Worm (Caenorhabditis elegans) whole organism, L2 larva: ENCODE data around the gene chil-1.

Experiments used
- C34F6.9 ChIP-seq: fragments of 150-350 bp; optimal IDR thresholded peaks from 2 replicates; lab custom pipeline; 2014; ENCODE audit warnings: missing biosample characterization, missing genetic modification characterization
- F13H6.1 ChIP-seq: sonication (generic microtip); optimal IDR thresholded peaks from 2 replicates; lab custom pipeline; 2016; ENCODE audit warnings: missing genetic modification characterization, missing compliant biosample characterization
- Y55F3AM.14 ChIP-seq: fragments of 200-800 bp; sonication (Bioruptor generic); optimal IDR thresholded peaks from 2 replicates; lab custom pipeline; 2018; ENCODE audit warnings: mild to moderate bottlenecking, missing genetic modification characterization, missing compliant biosample characterization
- ZK546.5 ChIP-seq: sonication (generic microtip); optimal IDR thresholded peaks from 2 replicates; lab custom pipeline; 2017; ENCODE audit warnings: missing biosample characterization, missing genetic modification characterization
- aly-2 ChIP-seq: fragments of 150-350 bp; optimal IDR thresholded peaks from 2 replicates; lab custom pipeline; 2014; ENCODE audit warnings: missing biosample characterization, missing genetic modification characterization
- blmp-1 ChIP-seq: sonication (generic microtip); optimal IDR thresholded peaks from 2 replicates; lab custom pipeline; 2017; ENCODE audit warnings: missing genetic modification characterization, mild to moderate bottlenecking, missing compliant biosample characterization, antibody characterized with exemption, moderate library complexity; ENCODE audit not compliant: insufficient read depth
- crh-2 ChIP-seq: sonication (generic microtip); optimal IDR thresholded peaks from 2 replicates; lab custom pipeline; 2017; ENCODE audit warnings: missing biosample characterization, missing genetic modification characterization
- dmd-4 ChIP-seq: sonication (generic microtip); optimal IDR thresholded peaks from 2 replicates; lab custom pipeline; 2017; ENCODE audit warnings: missing biosample characterization, missing genetic modification characterization
- egl-27 ChIP-seq: sonication (generic microtip); optimal IDR thresholded peaks from 3 replicates; lab custom pipeline; 2017; ENCODE audit warnings: missing biosample characterization, missing genetic modification reagents, missing genetic modification characterization
- elt-1 ChIP-seq: fragments of 150-350 bp; optimal IDR thresholded peaks from 2 replicates; lab custom pipeline; 2014; ENCODE audit warnings: missing biosample characterization, missing genetic modification characterization
- elt-3 ChIP-seq: sonication (generic microtip); optimal IDR thresholded peaks from 2 replicates; lab custom pipeline; 2017; ENCODE audit warnings: missing biosample characterization, missing genetic modification characterization
- fos-1 ChIP-seq: fragments of 150-350 bp; optimal IDR thresholded peaks from 2 replicates; lab custom pipeline; 2014; ENCODE audit warnings: missing biosample characterization, missing genetic modification characterization
- lin-11 ChIP-seq: fragments of 150-350 bp; sonication (generic microtip); optimal IDR thresholded peaks from 2 replicates; lab custom pipeline; 2014; ENCODE audit warnings: missing biosample characterization, missing genetic modification characterization, inconsistent platforms, mixed read lengths
- lsy-2 ChIP-seq, 2 experiments: fragments of 150-350 bp in 1 of 2; sonication (generic microtip) in 1 of 2; optimal IDR thresholded peaks; 2 replicates each; lab custom pipeline; 2014 to 2017; ENCODE audit warnings: missing biosample characterization in 2 of 2, missing genetic modification characterization in 2 of 2
- mab-5 ChIP-seq: fragments of 150-350 bp; optimal IDR thresholded peaks from 2 replicates; lab custom pipeline; 2014; ENCODE audit warnings: missing biosample characterization, missing genetic modification characterization
- nhr-11 ChIP-seq: fragments of 150-350 bp; optimal IDR thresholded peaks from 2 replicates; lab custom pipeline; 2014; ENCODE audit warnings: missing biosample characterization, missing genetic modification characterization
- nhr-12 ChIP-seq: fragments of 150-350 bp; optimal IDR thresholded peaks from 2 replicates; lab custom pipeline; 2014; ENCODE audit warnings: missing biosample characterization, missing genetic modification characterization
- nhr-129 ChIP-seq: fragments of 150-350 bp; optimal IDR thresholded peaks from 2 replicates; lab custom pipeline; 2014; ENCODE audit warnings: missing biosample characterization, missing genetic modification characterization
- nhr-23 ChIP-seq: fragments of 150-350 bp; optimal IDR thresholded peaks from 2 replicates; lab custom pipeline; 2014; ENCODE audit warnings: missing biosample characterization, missing genetic modification reagents, missing genetic modification characterization
- nhr-6 ChIP-seq: fragments of 150-350 bp; optimal IDR thresholded peaks from 2 replicates; lab custom pipeline; 2014; ENCODE audit warnings: missing biosample characterization, missing genetic modification characterization
- peb-1 ChIP-seq: fragments of 150-350 bp; optimal IDR thresholded peaks from 2 replicates; lab custom pipeline; 2014; ENCODE audit warnings: missing biosample characterization, missing genetic modification characterization
- sem-4 ChIP-seq: fragments of 150-350 bp; optimal IDR thresholded peaks from 2 replicates; lab custom pipeline; 2014; ENCODE audit warnings: missing biosample characterization, missing genetic modification reagents, missing genetic modification characterization
- sma-9 ChIP-seq, 2 experiments: fragments of 150-350 bp in 1 of 2; sonication (generic microtip) in 1 of 2; optimal IDR thresholded peaks; 2 replicates each; lab custom pipeline; 2014 to 2016; ENCODE audit warnings: missing genetic modification characterization in 2 of 2, mild to moderate bottlenecking in 1 of 2, missing biosample characterization in 1 of 2, missing compliant biosample characterization in 1 of 2, missing genetic modification reagents in 1 of 2, moderate library complexity in 1 of 2
- snpc-4 ChIP-seq: fragments of 150-350 bp; optimal IDR thresholded peaks from 2 replicates; lab custom pipeline; 2014; ENCODE audit warnings: missing biosample characterization, missing genetic modification characterization
- unc-55 ChIP-seq: fragments of 150-350 bp; sonication (generic microtip); optimal IDR thresholded peaks from 3 replicates; lab custom pipeline; 2014; ENCODE audit warnings: missing biosample characterization, missing genetic modification reagents, missing genetic modification characterization
- unc-62 ChIP-seq: fragments of 150-350 bp; optimal IDR thresholded peaks from 2 replicates; lab custom pipeline; 2014; ENCODE audit warnings: missing biosample characterization, missing genetic modification reagents, missing genetic modification characterization
- zag-1 ChIP-seq: fragments of 150-350 bp; optimal IDR thresholded peaks from 2 replicates; lab custom pipeline; 2014; ENCODE audit warnings: missing biosample characterization, missing genetic modification characterization
- ztf-1 ChIP-seq: fragments of 200-800 bp; sonication (Bioruptor generic); conservative IDR thresholded peaks from 2 replicates; pipeline ENCODE4 v1.3.6; 2022; ENCODE audit warnings: missing genetic modification characterization, missing compliant biosample characterization
- ztf-11 ChIP-seq: sonication (generic microtip); optimal IDR thresholded peaks from 2 replicates; lab custom pipeline; 2017; ENCODE audit warnings: missing biosample characterization, missing genetic modification characterization

The chil-1 gene

ce11 chrII:9833855-9834254, 32.4 kb downstream of the chil-1 start, which contains the start of gene ZK938.3:
Gene ZK938.3 (minus strand): TSS chrII:9833955.
- TF ChIP-seq C34F6.9 (tag; lab: Kevin White, UChicago) (no peak), zag-1 (tag; lab: Kevin White, UChicago) (no peak), lin-11 (no peak), ztf-1 (GFP tag; lab: Robert Waterston, UW) (no peak)
- TF ChIP-seq, all 48 proteins: peak for 0

ce11 chrII:9831033-9831432, 35.2 kb downstream of the chil-1 start, which contains the start of gene ZK938.12:
Gene ZK938.12 (plus strand): TSS chrII:9831333.
- TF ChIP-seq F13H6.1: no peak
- no peak for TF ChIP-seq dmd-4 (tag; lab: Kevin White, UChicago)
- no peak for TF ChIP-seq aly-2 (tag; lab: Kevin White, UChicago)

ce11 chrII:9829108-9829507, 37.2 kb downstream of the chil-1 start, which contains the start of gene ZK938.1:
Gene ZK938.1 (plus strand): TSS chrII:9829408.
- TF ChIP-seq lsy-2 (tag; optimal IDR thresholded peaks at IDR 0.05; lab: Kevin White, UChicago) (no peak), fos-1 (no peak), ztf-11 (tag; lab: Kevin White, UChicago) (no peak)
- TF ChIP-seq, all 48 proteins: peak for 0

ce11 chrII:9828502-9828901, 37.8 kb downstream of the chil-1 start:
- TF ChIP-seq fos-1: no peak
- no peak for TF ChIP-seq nhr-11 (tag; lab: Kevin White, UChicago)
- no peak for TF ChIP-seq sma-9 (GFP tag; optimal IDR thresholded peaks at IDR 0.05; lab: Kevin White, UChicago)
- no peak for TF ChIP-seq sma-9 (tag; optimal IDR thresholded peaks at IDR 0.05; lab: Kevin White, UChicago)
- no peak for TF ChIP-seq egl-27 (tag; lab: Kevin White, UChicago)
- no peak for TF ChIP-seq elt-1 (tag; lab: Kevin White, UChicago)
- TF ChIP-seq lin-11: no peak
- TF ChIP-seq nhr-12 (tag; lab: Kevin White, UChicago): no peak
- TF ChIP-seq lsy-2 (tag; optimal IDR thresholded peaks at IDR 0.05; lab: Kevin White, UChicago): no peak
- no peak for TF ChIP-seq nhr-6
- TF ChIP-seq Y55F3AM.14 (GFP tag; lab: Kevin White, UChicago): no peak
- no peak for TF ChIP-seq elt-3 (tag; lab: Kevin White, UChicago)
- no peak for TF ChIP-seq blmp-1 (tag; lab: Kevin White, UChicago)
- no peak for TF ChIP-seq unc-55 (GFP tag; lab: Kevin White, UChicago)
- no peak for TF ChIP-seq nhr-129 (tag; lab: Kevin White, UChicago)
- TF ChIP-seq ZK546.5 (tag; lab: Kevin White, UChicago): no peak
- no peak for TF ChIP-seq sem-4 (tag; lab: Kevin White, UChicago)
- no peak for TF ChIP-seq nhr-23
- TF ChIP-seq crh-2 (tag; lab: Kevin White, UChicago): no peak
- no peak for TF ChIP-seq C34F6.9 (tag; lab: Kevin White, UChicago)

ce11 chrII:9827852-9828251, 38.4 kb downstream of the chil-1 start, which contains the start of gene eyg-1:
Gene eyg-1 (minus strand): TSS chrII:9827952.
- TF ChIP-seq mab-5 (tag; lab: Kevin White, UChicago): no peak
- no peak for TF ChIP-seq peb-1 (tag; lab: Kevin White, UChicago)
- no peak for TF ChIP-seq snpc-4
- TF ChIP-seq sem-4 (tag; lab: Kevin White, UChicago): no peak
- no peak for TF ChIP-seq unc-62 (GFP tag; lab: Kevin White, UChicago)
- TF ChIP-seq ztf-1 (GFP tag; lab: Robert Waterston, UW): no peak
- no peak for TF ChIP-seq elt-1 (tag; lab: Kevin White, UChicago)

ce11 chrII:9826946-9827345, 39.3 kb downstream of the chil-1 start:
- no peak for TF ChIP-seq Y55F3AM.14 (GFP tag; lab: Kevin White, UChicago)
- TF ChIP-seq, all 48 proteins: peak for 0
